Comparison of ENCODE assay signal across 2 fruit fly cellular contexts in the genomic region with DNA sequence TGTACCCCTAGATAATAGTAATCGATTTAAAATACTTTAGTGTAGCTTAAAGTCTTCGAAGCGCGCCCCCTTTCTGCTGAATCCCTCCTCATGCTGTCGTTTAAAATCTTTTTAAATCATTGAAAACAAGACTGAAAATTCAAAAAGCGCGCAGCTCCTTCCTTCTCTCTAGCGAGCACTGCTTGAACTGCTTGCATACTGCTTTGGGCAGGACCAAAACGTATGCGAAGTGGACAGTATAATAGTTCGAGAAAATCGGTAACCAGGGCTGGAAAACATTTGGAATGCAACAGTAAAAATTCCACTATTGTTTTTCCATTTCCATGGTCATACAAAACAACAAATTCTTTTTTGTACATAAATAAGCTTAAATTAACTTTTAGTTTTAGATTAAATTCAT.
TF ChIP-seq lines count a peak whose summit lies in the region.

No protein-coding gene starts in this region.

- TF ChIP-seq CTCF in whole organism, embryonic (GFP tag; optimal IDR thresholded peaks at IDR 0.05; lab: Kevin White, UChicago): no peak

TF ChIP-seq in whole organism, embryonic, 481 proteins besides CTCF, POLR2A, EP300 and RAD21:
- TF ChIP-seq ase (GFP tag; IDR thresholded peaks at IDR 0.05; lab: Robert Waterston, UW) (no peak), bbx (GFP tag; IDR thresholded peaks at IDR 0.05; lab: Robert Waterston, UW; ENCODE audit: partially characterized antibody) (no peak), Med (GFP tag; lab: Kevin White, UChicago) (no peak), stwl (tag; optimal IDR thresholded peaks at IDR 0.05; lab: Kevin White, UChicago) (peak; percentile 95), NFAT (GFP tag; IDR thresholded peaks at IDR 0.05; lab: Robert Waterston, UW) (no peak), Hand (GFP tag; optimal IDR thresholded peaks at IDR 0.05; lab: Kevin White, UChicago) (no peak), Hr3 (GFP tag; optimal IDR thresholded peaks at IDR 0.05; lab: Kevin White, UChicago) (no peak), CG12071 (GFP tag; optimal IDR thresholded peaks at IDR 0.05; lab: Kevin White, UChicago) (no peak), CG8944 (GFP tag; optimal IDR thresholded peaks at IDR 0.05; lab: Kevin White, UChicago) (no peak), Six4 (GFP tag; optimal IDR thresholded peaks at IDR 0.05; lab: Kevin White, UChicago) (no peak), CG11456 (GFP tag; IDR thresholded peaks at IDR 0.05; lab: Robert Waterston, UW) (no peak), CG7839 (tag; optimal IDR thresholded peaks at IDR 0.05; lab: Kevin White, UChicago) (no peak), Hmr (GFP tag; optimal IDR thresholded peaks at IDR 0.05; lab: Kevin White, UChicago) (no peak), Dfd (GFP tag; optimal IDR thresholded peaks at IDR 0.05; lab: Kevin White, UChicago) (peak in 1 of 2 experiments; percentile 60), CG10462 (GFP tag; optimal IDR thresholded peaks at IDR 0.05; lab: Kevin White, UChicago) (no peak), Ets65A (GFP tag; lab: Kevin White, UChicago) (no peak), CG6791 (GFP tag; IDR thresholded peaks at IDR 0.05; lab: Robert Waterston, UW; ENCODE audit: partially characterized antibody) (0 out of 3 replicates have a peak, but pooled peaks have one; percentile 25), CG10431 (GFP tag; optimal IDR thresholded peaks at IDR 0.05; lab: Kevin White, UChicago) (no peak), CG2199 (GFP tag; IDR thresholded peaks at IDR 0.05; lab: Robert Waterston, UW) (no peak), vnd (GFP tag; IDR thresholded peaks at IDR 0.05; lab: Robert Waterston, UW; ENCODE audit: partially characterized antibody) (no peak), CG2116 (GFP tag; optimal IDR thresholded peaks at IDR 0.05; lab: Kevin White, UChicago) (peak; percentile 7), CG31365 (tag; optimal IDR thresholded peaks at IDR 0.05; lab: Kevin White, UChicago) (peak; percentile 96), seq (GFP tag; IDR thresholded peaks at IDR 0.05; lab: Robert Waterston, UW) (no peak), CG14014 (GFP tag; IDR thresholded peaks at IDR 0.05; lab: Robert Waterston, UW) (no peak), croc (GFP tag; conservative IDR thresholded peaks at IDR 0.05; lab: Robert Waterston, UW) (no peak), Neu2 (GFP tag; optimal IDR thresholded peaks at IDR 0.05; lab: Kevin White, UChicago; ENCODE audit: borderline replicate concordance) (no peak), CG5953 (GFP tag; IDR thresholded peaks at IDR 0.05; lab: Robert Waterston, UW) (no peak), CG8290 (GFP tag; optimal IDR thresholded peaks at IDR 0.05; lab: Kevin White, UChicago) (peak; percentile 19), CG8290 (tag; optimal IDR thresholded peaks at IDR 0.05; lab: Kevin White, UChicago) (peak in 1 of 2 experiments; percentile 26), dan (GFP tag; IDR thresholded peaks at IDR 0.05; lab: Robert Waterston, UW) (no peak), wor (GFP tag; IDR thresholded peaks at IDR 0.05; lab: Robert Waterston, UW) (no peak), CG6813 (GFP tag; optimal IDR thresholded peaks at IDR 0.05; lab: Kevin White, UChicago) (no peak), CG10979 (tag; optimal IDR thresholded peaks at IDR 0.05; lab: Kevin White, UChicago) (no peak), trem (tag; optimal IDR thresholded peaks at IDR 0.05; lab: Kevin White, UChicago) (peak; percentile 56), cad (GFP tag; optimal IDR thresholded peaks at IDR 0.05; lab: Kevin White, UChicago) (peak; percentile 35), tgo (GFP tag; IDR thresholded peaks at IDR 0.05; lab: Robert Waterston, UW) (no peak), sens (GFP tag; lab: Kevin White, UChicago) (peak; percentile 66), Ets97D (GFP tag; optimal IDR thresholded peaks at IDR 0.05; lab: Kevin White, UChicago) (no peak), E2f1 (GFP tag; IDR thresholded peaks at IDR 0.05; lab: Robert Waterston, UW) (no peak)

TF ChIP-seq in whole organism, prepupa, 60 proteins besides CTCF, POLR2A, EP300 and RAD21:
- TF ChIP-seq CG7368 (GFP tag; optimal IDR thresholded peaks at IDR 0.05; lab: Kevin White, UChicago): no peak
- TF ChIP-seq Eip78C (GFP tag; lab: Kevin White, UChicago): peak; percentile 36
